Worm (Caenorhabditis elegans) whole organism, young adult: ENCODE measurements around the gene Y46H3C.5.

Experiments
- C06A6.2 ChIP-seq: fragments of 200-800 bp; sonication (Bioruptor generic); conservative IDR thresholded peaks from 2 replicates; pipeline ENCODE4 v1.3.6; 2022; ENCODE audit warnings: missing genetic modification characterization, missing compliant biosample characterization
- F10E7.11 ChIP-seq: sonication (generic microtip); optimal IDR thresholded peaks from 2 replicates; lab custom pipeline; 2017; ENCODE audit warnings: mild to moderate bottlenecking, missing genetic modification characterization, moderate library complexity, missing compliant biosample characterization
- F33H1.4 ChIP-seq: fragments of 200-800 bp; sonication (Bioruptor generic); IDR thresholded peaks from 2 replicates; pipeline ENCODE4 v1.3.6; 2022; ENCODE audit warnings: missing genetic modification reagents, missing genetic modification characterization, missing compliant biosample characterization
- F57A8.1 ChIP-seq: fragments of 200-800 bp; sonication (Bioruptor generic); optimal IDR thresholded peaks from 2 replicates; lab custom pipeline; 2018; ENCODE audit warnings: mild to moderate bottlenecking, missing genetic modification characterization, moderate library complexity, missing compliant biosample characterization
- F57C9.4 ChIP-seq: sonication (generic microtip); optimal IDR thresholded peaks from 2 replicates; lab custom pipeline; 2017; ENCODE audit warnings: mild to moderate bottlenecking, missing genetic modification characterization, missing compliant biosample characterization
- Y53F4B.3 ChIP-seq: fragments of 200-800 bp; sonication (Bioruptor generic); IDR thresholded peaks from 2 replicates; pipeline ENCODE4 v1.3.6; 2022; ENCODE audit warnings: missing genetic modification reagents, missing genetic modification characterization, missing compliant biosample characterization
- Y56A3A.18 ChIP-seq: fragments of 200-800 bp; sonication (Bioruptor generic); IDR thresholded peaks from 2 replicates; pipeline ENCODE4 v1.3.6; 2022; ENCODE audit warnings: missing genetic modification reagents, missing genetic modification characterization, missing compliant biosample characterization
- Y79H2A.3 ChIP-seq: fragments of 200-800 bp; sonication (Bioruptor generic); conservative IDR thresholded peaks from 2 replicates; pipeline ENCODE4 v1.3.6; 2022; ENCODE audit warnings: missing genetic modification reagents, missing genetic modification characterization, missing compliant biosample characterization
- ZK185.1 ChIP-seq: sonication (generic microtip); optimal IDR thresholded peaks from 2 replicates; lab custom pipeline; 2016; ENCODE audit warnings: mild to moderate bottlenecking, missing genetic modification characterization, missing compliant biosample characterization; ENCODE audit not compliant: poor library complexity, severe bottlenecking
- aptf-2 ChIP-seq: fragments of 200-800 bp; sonication (Bioruptor generic); conservative IDR thresholded peaks from 2 replicates; pipeline ENCODE4 v1.3.6; 2022; ENCODE audit warnings: missing genetic modification reagents, missing genetic modification characterization, missing compliant biosample characterization
- aptf-3 ChIP-seq: fragments of 200-800 bp; sonication (Bioruptor generic); IDR thresholded peaks from 2 replicates; pipeline ENCODE4 v1.3.6; 2022; ENCODE audit warnings: missing genetic modification characterization, missing compliant biosample characterization
- atf-7 ChIP-seq: sonication (generic microtip); optimal IDR thresholded peaks from 2 replicates; lab custom pipeline; 2017; ENCODE audit warnings: mild to moderate bottlenecking, missing genetic modification characterization, missing compliant biosample characterization
- athp-1 ChIP-seq: sonication (generic microtip); optimal IDR thresholded peaks from 2 replicates; lab custom pipeline; 2017; ENCODE audit warnings: mild to moderate bottlenecking, missing genetic modification characterization, missing compliant biosample characterization
- attf-6 ChIP-seq: fragments of 200-800 bp; sonication (Bioruptor generic); IDR thresholded peaks from 2 replicates; pipeline ENCODE4 v1.3.6; 2022; ENCODE audit warnings: missing genetic modification reagents, missing genetic modification characterization, missing compliant biosample characterization
- bed-1 ChIP-seq: fragments of 200-800 bp; sonication (Bioruptor generic); IDR thresholded peaks from 2 replicates; pipeline ENCODE4 v1.3.6; 2022; ENCODE audit warnings: missing genetic modification reagents, missing genetic modification characterization, missing compliant biosample characterization
- dox-1 ChIP-seq: fragments of 200-800 bp; sonication (Bioruptor generic); IDR thresholded peaks from 2 replicates; pipeline ENCODE4 v1.3.6; 2022; ENCODE audit warnings: missing genetic modification reagents, missing genetic modification characterization, missing compliant biosample characterization
- dpff-1 ChIP-seq: sonication (generic microtip); optimal IDR thresholded peaks from 2 replicates; lab custom pipeline; 2017; ENCODE audit warnings: mild to moderate bottlenecking, missing genetic modification characterization, missing compliant biosample characterization
- efl-1 ChIP-seq: fragments of 150-350 bp; optimal IDR thresholded peaks from 2 replicates; lab custom pipeline; 2014; ENCODE audit warnings: missing biosample characterization, missing genetic modification reagents, missing genetic modification characterization
- egrh-3 ChIP-seq: fragments of 200-800 bp; sonication (Bioruptor generic); IDR thresholded peaks from 2 replicates; pipeline ENCODE4 v1.3.6; 2022; ENCODE audit warnings: missing genetic modification reagents, missing genetic modification characterization, missing compliant biosample characterization
- gei-17 ChIP-seq: fragments of 200-800 bp; sonication (Bioruptor generic); optimal IDR thresholded peaks from 2 replicates; lab custom pipeline; 2018; ENCODE audit warnings: mild to moderate bottlenecking, missing genetic modification characterization, missing compliant biosample characterization
- hmg-1.2 ChIP-seq: fragments of 200-800 bp; sonication (Bioruptor generic); IDR thresholded peaks from 2 replicates; pipeline ENCODE4 v1.3.6; 2022; ENCODE audit warnings: missing genetic modification reagents, missing genetic modification characterization, missing compliant biosample characterization
- hmg-20 ChIP-seq: fragments of 200-800 bp; sonication (Bioruptor generic); IDR thresholded peaks from 2 replicates; pipeline ENCODE4 v1.3.6; 2022; ENCODE audit warnings: missing genetic modification reagents, missing genetic modification characterization, missing compliant biosample characterization
- hrde-1 ChIP-seq: sonication (generic microtip); optimal IDR thresholded peaks from 2 replicates; lab custom pipeline; 2016; ENCODE audit warnings: missing genetic modification characterization, mild to moderate bottlenecking, missing compliant biosample characterization, moderate library complexity, missing genotype, missing genetic modification reagents, borderline replicate concordance
- lin-40 ChIP-seq: sonication (generic microtip); optimal IDR thresholded peaks from 2 replicates; lab custom pipeline; 2016; ENCODE audit warnings: missing genetic modification characterization, mild to moderate bottlenecking, missing compliant biosample characterization, missing genotype, missing genetic modification reagents
- lin-54 ChIP-seq: fragments of 200-800 bp; sonication (Bioruptor generic); optimal IDR thresholded peaks from 2 replicates; lab custom pipeline; 2018; ENCODE audit warnings: mild to moderate bottlenecking, missing genetic modification characterization, missing compliant biosample characterization
- mes-4 ChIP-seq: sonication (generic microtip); optimal IDR thresholded peaks from 2 replicates; lab custom pipeline; 2016; ENCODE audit warnings: missing genotype, missing genetic modification characterization, missing compliant biosample characterization
- mxl-1 ChIP-seq: sonication (generic microtip); optimal IDR thresholded peaks from 2 replicates; lab custom pipeline; 2016; ENCODE audit warnings: missing genetic modification characterization, missing compliant biosample characterization
- nhr-179 ChIP-seq: sonication (generic microtip); optimal IDR thresholded peaks from 2 replicates; lab custom pipeline; 2016; ENCODE audit warnings: mild to moderate bottlenecking, missing genetic modification characterization, missing compliant biosample characterization
- nhr-27 ChIP-seq: fragments of 200-800 bp; sonication (Bioruptor generic); optimal IDR thresholded peaks from 2 replicates; lab custom pipeline; 2018; ENCODE audit warnings: mild to moderate bottlenecking, missing genetic modification characterization, moderate library complexity, missing compliant biosample characterization
- repo-1 ChIP-seq: sonication (generic microtip); optimal IDR thresholded peaks from 2 replicates; lab custom pipeline; 2017; ENCODE audit warnings: mild to moderate bottlenecking, missing genetic modification characterization, missing compliant biosample characterization
- rpc-1 ChIP-seq, 2 experiments: fragments of 150-350 bp in 1 of 2; sonication (generic microtip) in 1 of 2; optimal IDR thresholded peaks; 2 replicates each; lab custom pipeline; 2014 to 2018; ENCODE audit warnings: missing biosample characterization in 1 of 2, missing genetic modification characterization in 1 of 2, missing genetic modification reagents in 1 of 2, missing genotype in 1 of 2
- sea-2 ChIP-seq: fragments of 200-800 bp; sonication (Bioruptor generic); IDR thresholded peaks from 2 replicates; pipeline ENCODE4 v1.3.6; 2022; ENCODE audit warnings: missing genetic modification characterization, missing compliant biosample characterization
- snpc-1.3 ChIP-seq: sonication (generic microtip); optimal IDR thresholded peaks from 2 replicates; lab custom pipeline; 2017; ENCODE audit warnings: missing genetic modification characterization, mild to moderate bottlenecking, missing compliant biosample characterization, antibody characterized with exemption, moderate library complexity, missing genotype, missing genetic modification reagents; ENCODE audit not compliant: insufficient read depth
- zfh-2 ChIP-seq: fragments of 200-800 bp; sonication (Bioruptor generic); conservative IDR thresholded peaks from 2 replicates; pipeline ENCODE4 v1.3.6; 2022; ENCODE audit warnings: missing genetic modification reagents, missing genetic modification characterization, missing compliant biosample characterization
- ztf-28 ChIP-seq: fragments of 200-800 bp; sonication (Bioruptor generic); IDR thresholded peaks from 2 replicates; pipeline ENCODE4 v1.3.6; 2022; ENCODE audit warnings: missing genetic modification reagents, missing genetic modification characterization, missing compliant biosample characterization
- ztf-3 ChIP-seq: fragments of 200-800 bp; sonication (Bioruptor generic); optimal IDR thresholded peaks from 2 replicates; lab custom pipeline; 2018; ENCODE audit warnings: mild to moderate bottlenecking, missing genetic modification characterization, missing compliant biosample characterization

Gene Y46H3C.5

ce11 chrV:1699228-1699795, 7.0 kb upstream of the Y46H3C.5 start:
- TF ChIP-seq atf-7 (tag; lab: Kevin White, UChicago) (no peak), athp-1 (tag; lab: Kevin White, UChicago) (no peak), hmg-20 (no peak), mes-4 (no peak), gei-17 (no peak), efl-1 (no peak), attf-6 (GFP tag; lab: Robert Waterston, UW) (0 out of 2 replicates have a peak, but pooled peaks have one; percentile 25), zfh-2 (peak; percentile 89), Y53F4B.3 (GFP tag; lab: Robert Waterston, UW) (no peak), lin-40 (tag; lab: Kevin White, UChicago) (no peak), egrh-3 (peak; percentile 78), sea-2 (GFP tag; lab: Robert Waterston, UW) (no peak), nhr-179 (tag; lab: Kevin White, UChicago) (no peak), F10E7.11 (tag; lab: Kevin White, UChicago) (no peak)

- TF ChIP-seq hrde-1 (tag; lab: Kevin White, UChicago) (no peak), snpc-1.3 (tag; lab: Kevin White, UChicago) (no peak), F57C9.4 (no peak), nhr-27 (tag; lab: Kevin White, UChicago) (no peak), aptf-2 (no peak), lin-54 (GFP tag; lab: Kevin White, UChicago) (no peak), ZK185.1 (no peak), repo-1 (tag; lab: Kevin White, UChicago) (no peak), Y56A3A.18 (GFP tag; lab: Robert Waterston, UW) (no peak), F57A8.1 (GFP tag; lab: Kevin White, UChicago) (no peak), dox-1 (GFP tag; lab: Robert Waterston, UW) (no peak), zfh-2 (peak; percentile 79), dpff-1 (tag; lab: Kevin White, UChicago) (no peak), egrh-3 (peak; percentile 49; the same call in 1 of the 2 replicates), rpc-1 (optimal IDR thresholded peaks at IDR 0.05; lab: Kevin White, UChicago) (no peak), rpc-1 (tag; optimal IDR thresholded peaks at IDR 0.05; lab: Kevin White, UChicago) (no peak)
These were observed 6.1 kb upstream of the Y46H3C.5 start for ce11 chrV:1698400-1698799.

ce11 chrV:1693876-1694275, 1.6 kb upstream of the Y46H3C.5 start, which contains the start of gene Y46H3C.7:
TSS of gene Y46H3C.7 (minus strand) at chrV:1694022.
- TF ChIP-seq aptf-3 (GFP tag; lab: Robert Waterston, UW) (0 out of 2 replicates have a peak, but pooled peaks have one; percentile 60), hmg-1.2 (GFP tag; lab: Robert Waterston, UW) (peak; percentile 65), aptf-2 (peak; percentile 94)

ce11 chrV:1685328-1685727, 7.0 kb downstream of the Y46H3C.5 start, which contains the start of gene srh-5:
TSS of gene srh-5 (plus strand) at chrV:1685628.
- TF ChIP-seq attf-6 (GFP tag; lab: Robert Waterston, UW), result no peak
- TF ChIP-seq gei-17, result no peak
- TF ChIP-seq Y79H2A.3, result no peak
- TF ChIP-seq mxl-1 (tag; lab: Kevin White, UChicago), result no peak
- no peak for TF ChIP-seq ztf-3 (GFP tag; lab: Kevin White, UChicago)
- no peak for TF ChIP-seq ztf-28 (GFP tag; lab: Robert Waterston, UW)
- no peak for TF ChIP-seq bed-1 (GFP tag; lab: Robert Waterston, UW)
- TF ChIP-seq C06A6.2, result no peak
- no peak for TF ChIP-seq F33H1.4 (GFP tag; lab: Robert Waterston, UW)
